Worm (Caenorhabditis elegans): ENCODE measurements around the gene egas-1.

The egas-1 gene

ce11 chrV:18650043-18650442 lies 9.9 kb downstream of the egas-1 start, which contains the start of gene egas-2:
TSS of gene egas-2 (plus strand) at chrV:18650343.
- TF ChIP-seq ets-7 (tag; optimal IDR thresholded peaks at IDR 0.05) = no peak
- no peak for TF ChIP-seq B0310.2 (tag; optimal IDR thresholded peaks at IDR 0.05)
- no peak for TF ChIP-seq tra-4 (tag; optimal IDR thresholded peaks at IDR 0.05)
- no peak for TF ChIP-seq scrt-1 (GFP tag; IDR thresholded peaks at IDR 0.05)
- no peak for TF ChIP-seq tbx-37 (GFP tag; conservative IDR thresholded peaks at IDR 0.05)
- no peak for TF ChIP-seq aly-1 (tag; optimal IDR thresholded peaks at IDR 0.05)
- no peak for TF ChIP-seq hnd-1 (tag; optimal IDR thresholded peaks at IDR 0.05)
- TF ChIP-seq ama-1 (optimal IDR thresholded peaks at IDR 0.05) = no peak
- TF ChIP-seq hmbx-1 (tag; optimal IDR thresholded peaks at IDR 0.05) = no peak
- no peak for TF ChIP-seq tbx-11 (GFP tag; IDR thresholded peaks at IDR 0.05)
- TF ChIP-seq ceh-13 (GFP tag; optimal IDR thresholded peaks at IDR 0.05) = no peak
- no peak for TF ChIP-seq pes-1 (GFP tag; IDR thresholded peaks at IDR 0.05)

- TF ChIP-seq ama-1 (optimal IDR thresholded peaks at IDR 0.05) = no peak
- no peak for TF ChIP-seq ceh-36 (tag; optimal IDR thresholded peaks at IDR 0.05)
- TF ChIP-seq hmbx-1 (tag; optimal IDR thresholded peaks at IDR 0.05) = no peak
- TF ChIP-seq hmg-4 (GFP tag; optimal IDR thresholded peaks at IDR 0.05) = no peak
- TF ChIP-seq scrt-1 (GFP tag; IDR thresholded peaks at IDR 0.05) = no peak
- TF ChIP-seq B0310.2 (tag; optimal IDR thresholded peaks at IDR 0.05) = no peak
- no peak for TF ChIP-seq tra-4 (tag; optimal IDR thresholded peaks at IDR 0.05)
- TF ChIP-seq ceh-13 (GFP tag; optimal IDR thresholded peaks at IDR 0.05) = no peak
- no peak for TF ChIP-seq tbx-37 (GFP tag; conservative IDR thresholded peaks at IDR 0.05)
- no peak for TF ChIP-seq sea-1 (GFP tag; conservative IDR thresholded peaks at IDR 0.05)
- TF ChIP-seq pes-1 (GFP tag; IDR thresholded peaks at IDR 0.05) = no peak
- no peak for TF ChIP-seq aly-1 (tag; optimal IDR thresholded peaks at IDR 0.05)
- TF ChIP-seq tbx-11 (GFP tag; IDR thresholded peaks at IDR 0.05) = no peak
- no peak for TF ChIP-seq flt-1 (GFP tag; IDR thresholded peaks at IDR 0.05)
- TF ChIP-seq F13C5.2 (tag; optimal IDR thresholded peaks at IDR 0.05) = no peak
- no peak for TF ChIP-seq ets-7 (tag; optimal IDR thresholded peaks at IDR 0.05)
- no peak for TF ChIP-seq hnd-1 (tag; optimal IDR thresholded peaks at IDR 0.05)
Measured at ce11 chrV:18656363-18656762, 16.3 kb downstream of the egas-1 start.

- TF ChIP-seq aly-1 (tag; optimal IDR thresholded peaks at IDR 0.05) = no peak
- TF ChIP-seq scrt-1 (GFP tag; IDR thresholded peaks at IDR 0.05) = no peak
- TF ChIP-seq flt-1 (GFP tag; IDR thresholded peaks at IDR 0.05) = no peak
- no peak for TF ChIP-seq ceh-13 (GFP tag; optimal IDR thresholded peaks at IDR 0.05)
- no peak for TF ChIP-seq F13C5.2 (tag; optimal IDR thresholded peaks at IDR 0.05)
- TF ChIP-seq hmg-4 (GFP tag; optimal IDR thresholded peaks at IDR 0.05) = no peak
- no peak for TF ChIP-seq tbx-37 (GFP tag; conservative IDR thresholded peaks at IDR 0.05)
- TF ChIP-seq ceh-36 (tag; optimal IDR thresholded peaks at IDR 0.05) = no peak
- TF ChIP-seq pes-1 (GFP tag; IDR thresholded peaks at IDR 0.05) = no peak
- TF ChIP-seq ama-1 (optimal IDR thresholded peaks at IDR 0.05) = no peak
Measured at ce11 chrV:18657391-18657790, 17.3 kb downstream of the egas-1 start.

- TF ChIP-seq flt-1 (GFP tag; IDR thresholded peaks at IDR 0.05) (no peak), pes-1 (GFP tag; IDR thresholded peaks at IDR 0.05) (no peak), ceh-36 (tag; optimal IDR thresholded peaks at IDR 0.05) (no peak), scrt-1 (GFP tag; IDR thresholded peaks at IDR 0.05) (no peak)
Measured at ce11 chrV:18658914-18659313, 18.8 kb downstream of the egas-1 start.

ce11 chrV:18662333-18662732 lies 22.2 kb downstream of the egas-1 start:
- TF ChIP-seq tbx-11 (GFP tag; IDR thresholded peaks at IDR 0.05) (no peak), hmbx-1 (tag; optimal IDR thresholded peaks at IDR 0.05) (no peak), sea-1 (GFP tag; conservative IDR thresholded peaks at IDR 0.05) (no peak), ceh-13 (GFP tag; optimal IDR thresholded peaks at IDR 0.05) (no peak), ama-1 (optimal IDR thresholded peaks at IDR 0.05) (no peak), pes-1 (GFP tag; IDR thresholded peaks at IDR 0.05) (no peak), tbx-37 (GFP tag; conservative IDR thresholded peaks at IDR 0.05) (no peak), F13C5.2 (tag; optimal IDR thresholded peaks at IDR 0.05) (no peak), hnd-1 (tag; optimal IDR thresholded peaks at IDR 0.05) (no peak), B0310.2 (tag; optimal IDR thresholded peaks at IDR 0.05) (no peak), scrt-1 (GFP tag; IDR thresholded peaks at IDR 0.05) (no peak), tra-4 (tag; optimal IDR thresholded peaks at IDR 0.05) (no peak), ceh-36 (tag; optimal IDR thresholded peaks at IDR 0.05) (no peak), aly-1 (tag; optimal IDR thresholded peaks at IDR 0.05) (no peak), ets-7 (tag; optimal IDR thresholded peaks at IDR 0.05) (no peak), flt-1 (GFP tag; IDR thresholded peaks at IDR 0.05) (no peak), hmg-4 (GFP tag; optimal IDR thresholded peaks at IDR 0.05) (no peak)

ce11 chrV:18664026-18664425 lies 23.9 kb downstream of the egas-1 start, which contains the start of gene Y69H2.3:
TSS of gene Y69H2.3 (minus strand) at chrV:18664126.
- TF ChIP-seq tbx-11 (GFP tag; IDR thresholded peaks at IDR 0.05) (no peak), ets-7 (tag; optimal IDR thresholded peaks at IDR 0.05) (no peak), flt-1 (GFP tag; IDR thresholded peaks at IDR 0.05) (no peak), hmbx-1 (tag; optimal IDR thresholded peaks at IDR 0.05) (no peak), tbx-37 (GFP tag; conservative IDR thresholded peaks at IDR 0.05) (no peak), pes-1 (GFP tag; IDR thresholded peaks at IDR 0.05) (no peak), scrt-1 (GFP tag; IDR thresholded peaks at IDR 0.05) (no peak), tra-4 (tag; optimal IDR thresholded peaks at IDR 0.05) (no peak), hnd-1 (tag; optimal IDR thresholded peaks at IDR 0.05) (no peak), sea-1 (GFP tag; conservative IDR thresholded peaks at IDR 0.05) (no peak), ceh-13 (GFP tag; optimal IDR thresholded peaks at IDR 0.05) (no peak), aly-1 (tag; optimal IDR thresholded peaks at IDR 0.05) (no peak), F13C5.2 (tag; optimal IDR thresholded peaks at IDR 0.05) (no peak), B0310.2 (tag; optimal IDR thresholded peaks at IDR 0.05) (no peak), ceh-36 (tag; optimal IDR thresholded peaks at IDR 0.05) (no peak), hmg-4 (GFP tag; optimal IDR thresholded peaks at IDR 0.05) (no peak)

ce11 chrV:18667179-18667578 lies 27.1 kb downstream of the egas-1 start:
- TF ChIP-seq aly-1 (tag; optimal IDR thresholded peaks at IDR 0.05) (no peak), tbx-11 (GFP tag; IDR thresholded peaks at IDR 0.05) (no peak), ceh-13 (GFP tag; optimal IDR thresholded peaks at IDR 0.05) (no peak), ceh-36 (tag; optimal IDR thresholded peaks at IDR 0.05) (no peak), flt-1 (GFP tag; IDR thresholded peaks at IDR 0.05) (no peak), tbx-37 (GFP tag; conservative IDR thresholded peaks at IDR 0.05) (no peak), sea-1 (GFP tag; conservative IDR thresholded peaks at IDR 0.05) (no peak), pes-1 (GFP tag; IDR thresholded peaks at IDR 0.05) (no peak), scrt-1 (GFP tag; IDR thresholded peaks at IDR 0.05) (no peak), hmg-4 (GFP tag; optimal IDR thresholded peaks at IDR 0.05) (no peak), ets-7 (tag; optimal IDR thresholded peaks at IDR 0.05) (no peak), hnd-1 (tag; optimal IDR thresholded peaks at IDR 0.05) (no peak), F13C5.2 (tag; optimal IDR thresholded peaks at IDR 0.05) (no peak), ama-1 (optimal IDR thresholded peaks at IDR 0.05) (no peak), B0310.2 (tag; optimal IDR thresholded peaks at IDR 0.05) (no peak), hmbx-1 (tag; optimal IDR thresholded peaks at IDR 0.05) (no peak), tra-4 (tag; optimal IDR thresholded peaks at IDR 0.05) (no peak)

All from whole organism, early embryonic.